Fruit fly (Drosophila melanogaster) whole organism, wandering third instar larva: ENCODE measurements around the gene CG10793.

Experiments used
- CG32264 ChIP-seq: fragments of 200-800 bp; sonication (Bioruptor generic); optimal IDR thresholded peaks from 2 replicates; lab custom pipeline; 2016; ENCODE audit warnings: missing biosample characterization, missing genetic modification characterization
- Dfd ChIP-seq: fragments of >200 bp; optimal IDR thresholded peaks from 2 replicates; lab custom pipeline; 2017; ENCODE audit warnings: missing biosample characterization, missing genetic modification characterization
- Dif ChIP-seq: fragments of 200-275, 200-300 bp; sonication (Bioruptor generic); optimal IDR thresholded peaks from 2 replicates; lab custom pipeline; 2018; ENCODE audit warnings: missing biosample characterization, missing genetic modification characterization; ENCODE audit not compliant: partially characterized antibody
- GATAd ChIP-seq: sonication (Bioruptor generic); optimal IDR thresholded peaks from 2 replicates; lab custom pipeline; 2016; ENCODE audit warnings: missing biosample characterization, missing genetic modification characterization
- Hnf4 ChIP-seq: fragments of 200-800 bp; sonication (Bioruptor generic); optimal IDR thresholded peaks from 2 replicates; lab custom pipeline; 2016; ENCODE audit warnings: missing biosample characterization, mild to moderate bottlenecking, missing genetic modification characterization
- Hr78 ChIP-seq: fragments of >200 bp; optimal IDR thresholded peaks from 2 replicates; lab custom pipeline; 2017; ENCODE audit warnings: missing biosample characterization, missing genetic modification characterization
- Hr83 ChIP-seq: fragments of 200-300 bp; sonication (Bioruptor generic); optimal IDR thresholded peaks from 2 replicates; lab custom pipeline; 2016; ENCODE audit warnings: missing biosample characterization, mild to moderate bottlenecking, missing genetic modification characterization, moderate library complexity; ENCODE audit not compliant: poor library complexity, severe bottlenecking
- Jra ChIP-seq: sonication (Bioruptor generic); optimal IDR thresholded peaks from 2 replicates; lab custom pipeline; 2016; ENCODE audit warnings: missing biosample characterization, missing genetic modification characterization
- Mio ChIP-seq: sonication (Bioruptor generic); optimal IDR thresholded peaks from 2 replicates; lab custom pipeline; 2016; ENCODE audit warnings: missing biosample characterization, missing genetic modification characterization
- Myc ChIP-seq: fragments of >200 bp; optimal IDR thresholded peaks from 2 replicates; lab custom pipeline; 2017
- N ChIP-seq: fragments of >200 bp; optimal IDR thresholded peaks from 2 replicates; lab custom pipeline; 2018; ENCODE audit warnings: missing biosample characterization, missing external identifiers, missing genetic modification characterization
- OdsH ChIP-seq: fragments of 200-800 bp; sonication (Bioruptor generic); optimal IDR thresholded peaks from 2 replicates; lab custom pipeline; 2016; ENCODE audit warnings: missing biosample characterization, mild to moderate bottlenecking, missing genetic modification characterization
- Sp1 ChIP-seq: fragments of 200-800 bp; sonication (Bioruptor generic); optimal IDR thresholded peaks from 3 replicates; lab custom pipeline; 2019; ENCODE audit warnings: missing biosample characterization, mild to moderate bottlenecking, missing genetic modification characterization, moderate library complexity
- Vsx2 ChIP-seq: fragments of 200-300, 225-300 bp; sonication (Bioruptor generic); optimal IDR thresholded peaks from 2 replicates; lab custom pipeline; 2018; ENCODE audit warnings: missing biosample characterization, missing genetic modification characterization; ENCODE audit not compliant: partially characterized antibody
- br ChIP-seq: fragments of 200-800 bp; sonication (Bioruptor generic); optimal IDR thresholded peaks from 2 replicates; lab custom pipeline; 2016; ENCODE audit warnings: missing biosample characterization, missing genetic modification characterization
- brk ChIP-seq: fragments of 200-800 bp; sonication (Bioruptor generic); optimal IDR thresholded peaks from 2 replicates; lab custom pipeline; 2016; ENCODE audit warnings: missing biosample characterization, mild to moderate bottlenecking, missing genetic modification characterization
- dl ChIP-seq, 2 experiments: fragments of 175-275, 200-275 bp in 1 of 2; fragments of 200-275 bp in 1 of 2; sonication (Bioruptor generic); optimal IDR thresholded peaks; lab custom pipeline; 2018; ENCODE audit warnings: mild to moderate bottlenecking in 2 of 2, missing biosample characterization in 2 of 2, missing genetic modification characterization in 2 of 2, moderate library complexity in 2 of 2; ENCODE audit not compliant: partially characterized antibody in 2 of 2, insufficient read depth in 1 of 2
- dsf ChIP-seq: sonication (Bioruptor generic); optimal IDR thresholded peaks from 2 replicates; lab custom pipeline; 2016; ENCODE audit warnings: missing biosample characterization, missing genetic modification characterization, borderline replicate concordance
- ey ChIP-seq: fragments of 200-800 bp; sonication (Bioruptor generic); optimal IDR thresholded peaks from 2 replicates; lab custom pipeline; 2016; ENCODE audit warnings: missing biosample characterization, missing genetic modification characterization
- foxo ChIP-seq, 2 experiments: fragments of 200-800 bp; sonication (Bioruptor generic); optimal IDR thresholded peaks; 2 replicates in 1 of 2; 3 replicates in 1 of 2; lab custom pipeline; 2016 to 2017; ENCODE audit warnings: missing biosample characterization in 2 of 2, missing genetic modification characterization in 2 of 2
- fru ChIP-seq: fragments of 200-800 bp; sonication (Bioruptor generic); optimal IDR thresholded peaks from 3 replicates; lab custom pipeline; 2016; ENCODE audit warnings: missing biosample characterization, mild to moderate bottlenecking, missing genetic modification characterization
- h ChIP-seq: fragments of 200-800 bp; sonication (Bioruptor generic); optimal IDR thresholded peaks from 3 replicates; lab custom pipeline; 2016; ENCODE audit warnings: missing biosample characterization, mild to moderate bottlenecking, missing genetic modification characterization
- pan ChIP-seq: fragments of >200 bp; optimal IDR thresholded peaks from 2 replicates; lab custom pipeline; 2017
- psq ChIP-seq: fragments of 200-800 bp; sonication (Bioruptor generic); optimal IDR thresholded peaks from 3 replicates; lab custom pipeline; 2017; ENCODE audit warnings: missing biosample characterization, mild to moderate bottlenecking, missing genetic modification characterization, moderate library complexity
- rgr ChIP-seq: fragments of 200-800 bp; sonication (Bioruptor generic); optimal IDR thresholded peaks from 3 replicates; lab custom pipeline; 2016; ENCODE audit warnings: missing biosample characterization, mild to moderate bottlenecking, missing genetic modification characterization
- sage ChIP-seq: fragments of 200-800 bp; sonication (Bioruptor generic); optimal IDR thresholded peaks from 2 replicates; lab custom pipeline; 2016; ENCODE audit warnings: missing biosample characterization, mild to moderate bottlenecking, missing genetic modification characterization
- usp ChIP-seq: fragments of >200 bp; optimal IDR thresholded peaks from 2 replicates; lab custom pipeline; 2017; ENCODE audit warnings: missing biosample characterization, missing genetic modification characterization

CG10793 gene

DNA sequence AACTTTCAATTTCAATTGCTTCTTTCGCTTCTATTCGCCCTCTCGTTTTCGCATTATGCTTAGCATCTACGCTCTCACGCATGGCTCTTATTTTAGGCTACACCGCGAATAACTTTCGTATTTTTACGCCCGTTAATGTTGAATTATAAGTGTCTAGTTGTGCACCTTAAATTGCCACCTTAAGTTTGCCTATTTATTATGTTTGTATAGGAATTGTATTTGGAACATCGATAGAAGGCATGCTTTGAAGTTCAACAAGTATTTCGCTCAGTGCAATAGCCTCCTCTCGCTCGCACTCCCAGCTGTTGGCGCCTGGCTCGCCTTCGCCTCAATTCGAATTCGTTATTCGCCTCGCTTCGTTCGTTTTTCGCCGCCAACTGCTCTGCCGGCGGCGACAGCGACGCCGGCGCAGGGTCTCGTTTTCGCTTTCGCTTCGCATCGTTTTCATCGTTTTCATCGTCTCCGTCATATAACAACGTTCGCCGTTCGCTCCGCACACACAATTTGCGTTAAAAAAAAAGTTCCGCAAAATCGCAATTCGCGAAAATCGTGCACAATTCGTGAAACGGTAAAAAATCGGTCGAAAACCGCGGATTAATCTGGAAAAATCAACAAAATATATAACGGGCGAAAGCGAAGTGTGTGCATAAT, 21.3 kb downstream of the CG10793 start (continued):
- TF ChIP-seq Sp1 = peak; percentile 85
- peak; percentile 60 for TF ChIP-seq GATAd (GFP tag; lab: Kevin White, UChicago)
- peak; percentile 85 for TF ChIP-seq Jra
- no peak for TF ChIP-seq dl (GFP tag; optimal IDR thresholded peaks at IDR 0.05; lab: Kevin White, UChicago; ENCODE audit: insufficient read depth in 1 of 2, partially characterized antibody in 2 of 2)
- TF ChIP-seq, all 38 proteins: peak for 26

DNA sequence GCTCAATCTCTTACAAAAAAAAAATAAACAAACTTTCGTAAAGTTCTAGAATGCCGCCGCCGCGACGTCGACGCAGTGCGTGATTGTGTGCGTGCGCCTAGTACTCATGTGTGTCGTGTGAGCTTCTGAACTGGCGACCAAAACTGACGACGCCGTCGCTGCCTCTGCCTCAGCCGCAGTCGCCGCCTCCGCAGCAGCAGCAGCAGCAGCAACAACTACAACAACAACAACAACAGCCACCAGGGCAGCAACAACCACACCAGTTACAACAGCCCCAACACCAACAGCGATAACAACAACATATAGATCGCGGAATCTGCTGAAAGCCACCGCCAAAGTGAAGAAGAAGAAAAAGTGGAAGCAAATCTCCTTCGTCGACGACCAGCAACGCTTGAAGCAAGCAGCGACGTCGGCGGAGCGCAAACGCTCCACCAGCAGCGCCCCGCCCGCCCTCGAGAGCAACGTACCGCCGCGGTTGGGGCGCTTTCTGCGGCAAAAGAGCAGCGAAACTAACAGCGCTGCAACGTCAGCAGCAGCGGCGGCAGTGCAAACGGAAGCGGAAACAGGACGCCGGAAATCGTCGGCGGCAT, 25.0 kb downstream of the CG10793 start:
- TF ChIP-seq dl (GFP tag; optimal IDR thresholded peaks at IDR 0.05; lab: Kevin White, UChicago; ENCODE audit: insufficient read depth in 1 of 2, partially characterized antibody in 2 of 2) = no peak
- TF ChIP-seq Hr83 = no peak
- TF ChIP-seq Vsx2 (GFP tag; lab: Kevin White, UChicago) = no peak
- no peak for TF ChIP-seq dsf (GFP tag; lab: Kevin White, UChicago)
- no peak for TF ChIP-seq Hnf4 (GFP tag; lab: Kevin White, UChicago)
- no peak for TF ChIP-seq usp
- no peak for TF ChIP-seq OdsH (GFP tag; lab: Kevin White, UChicago)

DNA sequence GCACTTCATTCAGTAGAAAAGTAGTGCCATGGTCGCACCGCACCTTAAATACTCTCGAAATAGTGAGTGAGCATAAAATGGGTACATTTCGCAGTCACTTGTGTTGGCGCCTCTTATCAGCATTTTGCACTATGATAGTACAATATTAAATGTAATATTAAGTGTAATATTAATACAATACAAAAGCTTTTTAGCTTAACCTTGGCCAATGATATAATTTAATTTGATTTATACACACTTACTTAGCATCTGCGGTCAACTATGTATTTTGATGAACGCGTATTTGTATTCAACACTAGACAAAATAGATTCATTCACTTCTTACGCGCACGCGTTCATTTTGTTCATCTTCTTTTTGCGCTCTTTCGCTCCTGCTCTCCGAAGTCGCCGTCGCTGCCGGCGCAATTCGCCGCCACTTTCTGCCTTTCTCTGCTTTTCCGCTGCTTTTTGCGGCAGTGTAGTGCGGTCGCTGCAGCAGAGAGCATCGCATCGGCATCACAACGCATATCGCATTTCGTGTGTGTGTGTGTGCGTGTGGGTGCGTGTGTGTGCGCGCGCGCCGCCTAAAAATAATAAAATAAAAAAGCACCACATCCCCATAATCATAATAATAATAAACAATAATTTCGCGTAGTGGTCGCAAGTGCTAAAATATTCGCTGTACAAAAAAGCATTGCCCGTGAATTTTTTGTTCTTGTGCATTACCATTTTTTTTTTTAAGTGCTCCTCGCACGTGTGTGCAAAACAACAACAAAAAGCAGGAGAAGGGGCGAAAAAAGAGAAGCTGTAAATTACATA, 27.1 kb downstream of the CG10793 start:
- TF ChIP-seq OdsH (GFP tag; lab: Kevin White, UChicago) (peak; percentile 5), pan (lab: Kevin White, UChicago) (peak; percentile 68), Sp1 (peak; percentile 7), CG32264 (GFP tag; lab: Kevin White, UChicago) (no peak), Dif (GFP tag; lab: Kevin White, UChicago) (no peak), Dfd (peak; percentile 97), N (peak; percentile 44), psq (peak; percentile 43), fru (peak; percentile 52), h (GFP tag; lab: Kevin White, UChicago) (peak; percentile 41), dl (GFP tag; optimal IDR thresholded peaks at IDR 0.05; lab: Kevin White, UChicago; ENCODE audit: insufficient read depth in 1 of 2, partially characterized antibody in 2 of 2) (no peak), sage (GFP tag; lab: Kevin White, UChicago) (no peak), rgr (GFP tag; lab: Kevin White, UChicago) (peak; percentile 23), usp (no peak), Myc (lab: Kevin White, UChicago) (no peak), br (GFP tag; lab: Kevin White, UChicago) (peak; percentile 10), ey (GFP tag; lab: Kevin White, UChicago) (no peak), dsf (GFP tag; lab: Kevin White, UChicago) (no peak)
- TF ChIP-seq, all 38 proteins: peak for 10

DNA sequence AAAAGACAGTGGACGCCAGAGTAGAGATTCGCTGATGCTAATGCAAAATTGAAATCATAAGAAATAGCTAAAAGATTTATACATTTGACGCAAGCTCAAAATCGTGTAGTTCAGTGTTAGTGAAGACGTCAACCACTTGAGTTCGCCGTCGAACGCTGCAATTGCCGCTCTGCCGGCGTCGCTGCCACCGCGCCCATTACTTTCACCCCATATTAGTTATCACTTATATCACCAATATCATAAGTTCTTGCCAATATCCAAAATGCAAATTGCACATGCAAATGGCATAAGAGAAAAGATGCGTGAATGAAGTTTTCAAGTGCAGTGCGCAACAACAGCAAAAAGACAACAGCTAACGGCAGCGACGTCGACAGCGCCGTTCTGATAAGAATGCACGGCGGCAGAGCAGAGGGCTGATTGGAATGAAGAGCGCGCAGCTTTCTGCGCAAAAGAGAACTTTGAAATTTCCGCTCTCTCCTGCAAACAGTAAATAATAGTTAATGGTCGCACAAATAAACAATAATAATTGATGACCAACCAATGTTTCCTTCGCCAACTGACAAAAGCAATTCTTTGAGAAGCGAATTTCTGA, 27.9 kb downstream of the CG10793 start:
- no peak for TF ChIP-seq Mio
- no peak for TF ChIP-seq OdsH (GFP tag; lab: Kevin White, UChicago)
- TF ChIP-seq fru = no peak
- TF ChIP-seq brk = no peak
- no peak for TF ChIP-seq Hr78 (GFP tag; lab: Kevin White, UChicago)
- TF ChIP-seq rgr (GFP tag; lab: Kevin White, UChicago) = no peak
- no peak for TF ChIP-seq pan (lab: Kevin White, UChicago)

DNA sequence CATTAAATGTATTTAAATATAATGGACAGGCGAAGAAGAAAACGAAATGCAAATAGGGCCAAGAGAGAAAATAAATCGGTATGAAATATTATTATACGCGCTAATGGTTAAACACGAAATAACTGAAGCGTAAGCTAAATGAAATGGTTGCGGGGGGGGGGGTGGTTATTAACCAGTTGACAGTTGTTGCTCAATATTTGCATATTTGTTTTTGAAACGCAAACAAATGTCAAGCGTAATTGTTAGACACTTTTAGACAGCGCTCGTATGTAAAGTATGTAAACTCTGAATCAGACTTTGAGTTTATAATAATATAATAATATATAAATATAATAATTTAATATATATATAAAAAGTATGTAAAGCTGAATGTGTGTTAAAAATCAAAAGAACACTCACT, 34.2 kb downstream of the CG10793 start:
- TF ChIP-seq Hr78 (GFP tag; lab: Kevin White, UChicago) = no peak
- no peak for TF ChIP-seq CG32264 (GFP tag; lab: Kevin White, UChicago)
- peak; percentile 30 for TF ChIP-seq Dfd

DNA sequence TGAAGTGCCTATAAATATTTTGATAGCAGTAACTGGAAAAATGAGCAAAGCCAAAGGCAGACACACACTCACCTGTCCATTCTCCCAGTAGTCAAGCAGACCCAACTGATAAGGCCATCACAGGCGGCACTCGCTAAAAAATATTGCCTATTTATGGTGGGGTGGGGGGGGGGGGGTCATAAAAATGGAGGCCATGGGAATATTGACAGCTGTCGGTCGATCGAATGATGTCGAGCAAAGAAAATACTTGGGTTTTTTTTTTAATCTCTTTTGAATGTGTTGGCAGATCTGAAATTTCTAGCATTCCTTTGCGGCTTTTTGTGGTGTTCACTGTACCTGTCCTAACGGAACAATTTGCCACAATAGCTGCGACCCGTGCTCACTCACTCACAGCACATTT, 42.6 kb downstream of the CG10793 start:
- TF ChIP-seq foxo (GFP tag; optimal IDR thresholded peaks at IDR 0.05; lab: Kevin White, UChicago) (peak in 1 of 2 experiments; percentile 35), rgr (GFP tag; lab: Kevin White, UChicago) (no peak), Dfd (peak; percentile 87), OdsH (GFP tag; lab: Kevin White, UChicago) (peak; percentile 5), ey (GFP tag; lab: Kevin White, UChicago) (no peak), Myc (lab: Kevin White, UChicago) (no peak)
- TF ChIP-seq, all 38 proteins: peak for 3
